Fruit fly (Drosophila melanogaster) whole organism, embryonic: Measurements from ENCODE around the gene CG7695.

ENCODE experiments used
- Antp ChIP-seq: fragments of 200-800 bp; sonication (Bioruptor generic); optimal IDR thresholded peaks from 3 replicates; lab custom pipeline; 2016; ENCODE audit warnings: missing biosample characterization, missing genetic modification characterization
- CG10462 ChIP-seq: fragments of 200-800 bp; sonication (Bioruptor generic); optimal IDR thresholded peaks from 2 replicates; lab custom pipeline; 2016; ENCODE audit warnings: missing biosample characterization, missing genetic modification characterization
- CG11085 ChIP-seq: fragments of 200-800 bp; sonication (Bioruptor generic); IDR thresholded peaks from 2 replicates; pipeline ENCODE4 v1.3.6; 2022; ENCODE audit warnings: missing biosample characterization, missing genetic modification characterization
- CG11456 ChIP-seq: fragments of 200-800 bp; sonication (Bioruptor generic); IDR thresholded peaks from 3 replicates; pipeline ENCODE4 v1.3.6; 2022; ENCODE audit warnings: missing biosample characterization, missing genetic modification characterization
- CG12104 ChIP-seq: fragments of 200-800 bp; sonication (Bioruptor generic); optimal IDR thresholded peaks from 3 replicates; lab custom pipeline; 2016; ENCODE audit warnings: missing biosample characterization, missing genetic modification characterization
- CG15514 ChIP-seq: fragments of 200-800 bp; sonication (Bioruptor generic); optimal IDR thresholded peaks from 3 replicates; lab custom pipeline; 2017; ENCODE audit warnings: missing biosample characterization, missing genetic modification characterization, mild to moderate bottlenecking, moderate library complexity, missing genetic modification reagents
- CG16779 ChIP-seq: fragments of 200-800 bp; sonication (Bioruptor generic); IDR thresholded peaks from 2 replicates; pipeline ENCODE4 v1.3.6; 2022; ENCODE audit warnings: missing biosample characterization, missing genetic modification characterization
- CG17568 ChIP-seq: fragments of 200-800 bp; sonication (Bioruptor generic); optimal IDR thresholded peaks from 2 replicates; lab custom pipeline; 2018; ENCODE audit warnings: missing biosample characterization, mild to moderate bottlenecking, missing genetic modification characterization, moderate library complexity
- CG1792 ChIP-seq: fragments of 200-800 bp; sonication (Bioruptor generic); optimal IDR thresholded peaks from 2 replicates; lab custom pipeline; 2016; ENCODE audit warnings: missing biosample characterization, missing genetic modification characterization
- CG2120 ChIP-seq: fragments of 200-800 bp; sonication (Bioruptor generic); optimal IDR thresholded peaks from 3 replicates; lab custom pipeline; 2016; ENCODE audit warnings: missing biosample characterization, missing genetic modification characterization
- CG31388 ChIP-seq: fragments of 200-800 bp; sonication (Bioruptor generic); optimal IDR thresholded peaks from 2 replicates; lab custom pipeline; 2016; ENCODE audit warnings: missing biosample characterization, missing genetic modification characterization
- CG31441 ChIP-seq: fragments of 200-800 bp; sonication (Bioruptor generic); IDR thresholded peaks from 2 replicates; pipeline ENCODE4 v1.3.6; 2022; ENCODE audit warnings: missing biosample characterization, missing genetic modification characterization
- CG34422 ChIP-seq: fragments of 200-800 bp; sonication (Bioruptor generic); IDR thresholded peaks from 3 replicates; pipeline ENCODE4 v1.3.6; 2022; ENCODE audit warnings: missing biosample characterization, missing genetic modification characterization
- CG4424 ChIP-seq: fragments of 200-800 bp; sonication (Bioruptor generic); optimal IDR thresholded peaks from 3 replicates; lab custom pipeline; 2016; ENCODE audit warnings: missing biosample characterization, missing genetic modification characterization
- CG4854 ChIP-seq: fragments of 200-800 bp; sonication (Bioruptor generic); optimal IDR thresholded peaks from 2 replicates; lab custom pipeline; 2016; ENCODE audit warnings: missing biosample characterization, missing genetic modification characterization, inconsistent platforms
- CG7357 ChIP-seq: fragments of 200-800 bp; sonication (Bioruptor generic); IDR thresholded peaks from 3 replicates; pipeline ENCODE4 v1.3.6; 2022; ENCODE audit warnings: missing biosample characterization, missing genetic modification characterization
- CG9437 ChIP-seq: fragments of 200-800 bp; sonication (Bioruptor generic); optimal IDR thresholded peaks from 2 replicates; lab custom pipeline; 2018; ENCODE audit warnings: missing biosample characterization, mild to moderate bottlenecking, missing genetic modification characterization
- CG9727 ChIP-seq: fragments of 200-800 bp; sonication (Bioruptor generic); optimal IDR thresholded peaks from 3 replicates; lab custom pipeline; 2017; ENCODE audit warnings: missing biosample characterization, mild to moderate bottlenecking, missing genetic modification characterization
- Chrac-16 ChIP-seq: fragments of 200-800 bp; sonication (Bioruptor generic); optimal IDR thresholded peaks from 3 replicates; lab custom pipeline; 2016; ENCODE audit warnings: missing biosample characterization, missing genetic modification characterization
- Elba2 ChIP-seq: fragments of 200-800 bp; sonication (Bioruptor generic); optimal IDR thresholded peaks from 3 replicates; lab custom pipeline; 2016; ENCODE audit warnings: missing biosample characterization, missing genetic modification characterization
- GATAe ChIP-seq: fragments of 200-800 bp; sonication (Bioruptor generic); conservative IDR thresholded peaks from 2 replicates; pipeline ENCODE4 v1.3.6; 2022; ENCODE audit warnings: missing biosample characterization, missing genetic modification characterization
- HLH54F ChIP-seq: fragments of 200-800 bp; sonication (Bioruptor generic); optimal IDR thresholded peaks from 3 replicates; lab custom pipeline; 2016; ENCODE audit warnings: missing biosample characterization, missing genetic modification characterization
- Mad ChIP-seq: fragments of 200-800 bp; sonication (Bioruptor generic); optimal IDR thresholded peaks from 2 replicates; lab custom pipeline; 2016; ENCODE audit warnings: missing biosample characterization, missing genetic modification characterization
- NK7.1 ChIP-seq: fragments of 200-800 bp; sonication (Bioruptor generic); optimal IDR thresholded peaks from 3 replicates; lab custom pipeline; 2016; ENCODE audit warnings: missing biosample characterization, missing genetic modification characterization
- Opbp ChIP-seq: fragments of 200-800 bp; sonication (Bioruptor generic); IDR thresholded peaks from 3 replicates; pipeline ENCODE4 v1.3.6; 2022; ENCODE audit warnings: missing biosample characterization, missing genetic modification characterization; ENCODE audit not compliant: partially characterized antibody
- Ssrp ChIP-seq: fragments of 200-800 bp; sonication (Bioruptor generic); optimal IDR thresholded peaks from 2 replicates; lab custom pipeline; 2018; ENCODE audit warnings: missing biosample characterization, mild to moderate bottlenecking, missing genetic modification characterization, moderate library complexity
- Usf ChIP-seq: fragments of 200-800 bp; sonication (Bioruptor generic); optimal IDR thresholded peaks from 2 replicates; lab custom pipeline; 2017; ENCODE audit warnings: missing genotype, missing biosample characterization, missing genetic modification characterization
- Xbp1 ChIP-seq: fragments of 200-800 bp; sonication (Bioruptor generic); optimal IDR thresholded peaks from 3 replicates; lab custom pipeline; 2016; ENCODE audit warnings: missing biosample characterization, mild to moderate bottlenecking, missing genetic modification characterization
- bowl ChIP-seq: fragments of 200-800 bp; sonication (Bioruptor generic); IDR thresholded peaks from 2 replicates; pipeline ENCODE4 v1.3.6; 2022; ENCODE audit warnings: missing biosample characterization, missing genetic modification characterization
- btn ChIP-seq: fragments of 200-800 bp; sonication (Bioruptor generic); optimal IDR thresholded peaks from 2 replicates; lab custom pipeline; 2016; ENCODE audit warnings: missing biosample characterization, missing genetic modification characterization
- crp ChIP-seq, 2 experiments: fragments of 200-800 bp; sonication (Bioruptor generic); optimal IDR thresholded peaks; 2 replicates in 1 of 2; 3 replicates in 1 of 2; lab custom pipeline; 2017; ENCODE audit warnings: missing biosample characterization in 2 of 2, missing genetic modification characterization in 2 of 2, mild to moderate bottlenecking in 1 of 2, moderate library complexity in 1 of 2
- ind ChIP-seq: fragments of 200-800 bp; sonication (Bioruptor generic); optimal IDR thresholded peaks from 3 replicates; lab custom pipeline; 2016; ENCODE audit warnings: missing biosample characterization, missing genetic modification characterization
- mirr ChIP-seq: fragments of 200-800 bp; sonication (Bioruptor generic); optimal IDR thresholded peaks from 3 replicates; lab custom pipeline; 2018; ENCODE audit warnings: missing biosample characterization, mild to moderate bottlenecking, missing genetic modification characterization
- nerfin-2 ChIP-seq: fragments of 200-800 bp; sonication (Bioruptor generic); IDR thresholded peaks from 2 replicates; pipeline ENCODE4 v1.3.6; 2022; ENCODE audit warnings: missing biosample characterization, missing genetic modification characterization; ENCODE audit not compliant: partially characterized antibody
- nmo ChIP-seq: fragments of 200-800 bp; sonication (Bioruptor generic); optimal IDR thresholded peaks from 2 replicates; lab custom pipeline; 2018; ENCODE audit warnings: missing biosample characterization, mild to moderate bottlenecking, missing genetic modification characterization, moderate library complexity
- org-1 ChIP-seq: fragments of 200-800 bp; sonication (Bioruptor generic); optimal IDR thresholded peaks from 2 replicates; lab custom pipeline; 2017; ENCODE audit warnings: missing biosample characterization, missing genetic modification characterization
- pros ChIP-seq: fragments of 200-800 bp; sonication (Bioruptor generic); optimal IDR thresholded peaks from 3 replicates; lab custom pipeline; 2019; ENCODE audit warnings: missing biosample characterization, mild to moderate bottlenecking, missing genetic modification characterization, moderate library complexity
- schlank ChIP-seq: fragments of 200-800 bp; sonication (Bioruptor generic); optimal IDR thresholded peaks from 2 replicates; lab custom pipeline; 2018; ENCODE audit warnings: missing biosample characterization, mild to moderate bottlenecking, missing genetic modification characterization
- sim ChIP-seq: fragments of 200-800 bp; sonication (Bioruptor generic); IDR thresholded peaks from 2 replicates; pipeline ENCODE4 v1.3.6; 2022; ENCODE audit warnings: missing biosample characterization, missing genetic modification characterization
- so ChIP-seq: fragments of 200-800 bp; sonication (Bioruptor generic); IDR thresholded peaks from 3 replicates; pipeline ENCODE4 v1.3.6; 2022; ENCODE audit warnings: missing biosample characterization, missing genetic modification characterization
- ssp ChIP-seq: fragments of 200-800 bp; sonication (Bioruptor generic); IDR thresholded peaks from 2 replicates; pipeline ENCODE4 v1.3.6; 2022; ENCODE audit warnings: missing biosample characterization, missing genetic modification characterization
- sug ChIP-seq: fragments of 200-800 bp; optimal IDR thresholded peaks from 2 replicates; lab custom pipeline; 2019; ENCODE audit warnings: missing biosample characterization, mild to moderate bottlenecking, missing genetic modification characterization, moderate library complexity
- tll ChIP-seq, 2 experiments: fragments of 200-800 bp in 1 of 2; fragments of >200 bp in 1 of 2; sonication (Bioruptor generic) in 1 of 2; optimal IDR thresholded peaks; 2 replicates each; lab custom pipeline; 2017 to 2019; ENCODE audit warnings: missing biosample characterization in 2 of 2, missing genetic modification characterization in 2 of 2, mild to moderate bottlenecking in 1 of 2, moderate library complexity in 1 of 2
- ttk ChIP-seq: fragments of 200-800 bp; sonication (Bioruptor generic); IDR thresholded peaks from 2 replicates; pipeline ENCODE4 v2.1.2; 2022; ENCODE audit warnings: missing biosample characterization, missing genetic modification characterization
- twi ChIP-seq: fragments of 200-800 bp; optimal IDR thresholded peaks from 2 replicates; lab custom pipeline; 2019; ENCODE audit warnings: missing biosample characterization, mild to moderate bottlenecking, missing genetic modification characterization, moderate library complexity
- vvl ChIP-seq: fragments of 200-800 bp; sonication (Bioruptor generic); IDR thresholded peaks from 2 replicates; pipeline ENCODE4 v1.3.6; 2022; ENCODE audit warnings: missing biosample characterization, missing genetic modification characterization
- wdn ChIP-seq: fragments of 200-800 bp; sonication (Bioruptor generic); IDR thresholded peaks from 2 replicates; pipeline ENCODE4 v1.3.6; 2022; ENCODE audit warnings: missing biosample characterization, missing genetic modification characterization
- yki ChIP-seq: fragments of >200 bp; optimal IDR thresholded peaks from 3 replicates; lab custom pipeline; 2018
- zen ChIP-seq: fragments of 200-800 bp; sonication (Bioruptor generic); optimal IDR thresholded peaks from 3 replicates; lab custom pipeline; 2018; ENCODE audit warnings: missing biosample characterization, mild to moderate bottlenecking, missing genetic modification characterization, moderate library complexity
- zen2 ChIP-seq: fragments of 200-800 bp; sonication (Bioruptor generic); IDR thresholded peaks from 3 replicates; pipeline ENCODE4 v1.3.6; 2022; ENCODE audit warnings: missing biosample characterization, missing genetic modification characterization; ENCODE audit not compliant: partially characterized antibody

Gene CG7695

DNA sequence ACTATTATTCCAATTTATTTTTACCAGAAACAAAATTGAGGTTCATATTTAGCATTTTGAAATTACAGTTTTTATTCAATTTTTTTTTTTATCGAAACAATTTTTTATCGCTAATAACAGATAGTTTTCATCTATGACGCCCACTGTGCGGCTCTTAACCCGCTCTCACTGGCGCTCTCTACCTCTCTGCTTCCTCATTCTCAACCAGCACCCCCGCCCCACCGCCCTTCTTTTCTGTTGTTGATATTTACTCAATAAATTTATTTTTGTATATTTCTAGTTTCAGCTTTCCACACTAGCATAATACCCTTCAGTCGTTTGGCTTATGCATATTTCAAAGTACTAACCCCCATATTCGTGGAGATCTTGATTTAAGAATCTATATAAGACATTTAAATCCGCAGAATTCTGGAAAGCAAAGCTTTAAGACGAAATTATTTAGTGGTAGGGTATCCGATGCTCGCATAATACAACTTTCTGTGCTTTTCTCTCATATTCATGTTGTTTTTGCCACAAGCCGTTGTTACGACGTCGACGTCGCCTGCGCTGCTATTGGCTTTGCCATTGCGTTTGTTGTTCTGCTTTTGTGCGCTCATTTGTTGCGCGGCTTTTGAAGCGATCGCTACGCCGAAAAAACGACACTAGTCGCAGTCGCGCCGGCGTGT, 33.3 kb downstream of the CG7695 start (continued):
- TF ChIP-seq tll (GFP tag; optimal IDR thresholded peaks at IDR 0.05; lab: Kevin White, UChicago), result no peak
- TF ChIP-seq Usf (GFP tag; lab: Kevin White, UChicago), result peak; percentile 90
- TF ChIP-seq so (GFP tag; lab: Robert Waterston, UW), result peak; percentile 95
- peak; percentile 96 for TF ChIP-seq Mad
- peak; percentile 97 for TF ChIP-seq Xbp1
- peak; percentile 93 for TF ChIP-seq CG9437 (GFP tag; lab: Kevin White, UChicago)
- peak; percentile 80 for TF ChIP-seq CG16779 (GFP tag; lab: Robert Waterston, UW)
- peak; percentile 96 for TF ChIP-seq Antp (GFP tag; lab: Kevin White, UChicago)
- TF ChIP-seq sug, result peak; percentile 96
- peak; percentile 97 for TF ChIP-seq CG4424 (GFP tag; lab: Kevin White, UChicago)
- peak; percentile 89 for TF ChIP-seq btn (GFP tag; lab: Kevin White, UChicago)
- TF ChIP-seq ttk (GFP tag; lab: Robert Waterston, UW), result peak; percentile 95
- peak; percentile 92 for TF ChIP-seq mirr (GFP tag; lab: Kevin White, UChicago)
- TF ChIP-seq Elba2 (GFP tag; lab: Kevin White, UChicago), result no peak
- peak; percentile 95 for TF ChIP-seq ind (GFP tag; lab: Kevin White, UChicago)
- TF ChIP-seq ssp (GFP tag; lab: Robert Waterston, UW), result peak; percentile 90
- peak; percentile 97 for TF ChIP-seq CG34422 (GFP tag; lab: Robert Waterston, UW)
- peak; percentile 98 for TF ChIP-seq vvl (GFP tag; lab: Robert Waterston, UW)
- TF ChIP-seq Ssrp (tag; lab: Kevin White, UChicago), result peak; percentile 95
- TF ChIP-seq Chrac-16 (GFP tag; lab: Kevin White, UChicago), result peak; percentile 96
- TF ChIP-seq nerfin-2 (GFP tag; lab: Robert Waterston, UW), result no peak
- peak; percentile 97 for TF ChIP-seq HLH54F (GFP tag; lab: Kevin White, UChicago)
- TF ChIP-seq CG1792 (GFP tag; lab: Kevin White, UChicago), result peak; percentile 96
- peak; percentile 98 for TF ChIP-seq CG2120 (GFP tag; lab: Kevin White, UChicago)
- TF ChIP-seq yki (lab: Kevin White, UChicago), result no peak
- peak; percentile 95 for TF ChIP-seq NK7.1
- TF ChIP-seq Opbp (GFP tag; lab: Robert Waterston, UW), result peak; percentile 58; the same call in 1 of the 3 replicates
- TF ChIP-seq CG9727, result peak; percentile 98
- TF ChIP-seq sim (GFP tag; lab: Robert Waterston, UW), result peak; percentile 84
- peak; percentile 89 for TF ChIP-seq CG15514
- TF ChIP-seq schlank (tag; lab: Kevin White, UChicago), result peak; percentile 87
- peak; percentile 97 for TF ChIP-seq org-1 (GFP tag; lab: Kevin White, UChicago)
- peak; percentile 95 for TF ChIP-seq CG17568 (GFP tag; lab: Kevin White, UChicago)
- peak; percentile 91 for TF ChIP-seq CG11085 (GFP tag; lab: Robert Waterston, UW)
- TF ChIP-seq CG31441 (GFP tag; lab: Robert Waterston, UW), result peak; percentile 95
- TF ChIP-seq zen, result peak; percentile 90
- peak; percentile 69 for TF ChIP-seq pros
- peak; percentile 25 to 73 for TF ChIP-seq crp (GFP tag; optimal IDR thresholded peaks at IDR 0.05; lab: Kevin White, UChicago)
- peak; percentile 96 for TF ChIP-seq CG11456 (GFP tag; lab: Robert Waterston, UW)
- peak; percentile 90 for TF ChIP-seq CG7357 (GFP tag; lab: Robert Waterston, UW)
- TF ChIP-seq CG31388 (GFP tag; lab: Kevin White, UChicago), result peak; percentile 91
- TF ChIP-seq twi (tag; lab: Kevin White, UChicago), result peak; percentile 94
- peak; percentile 89 for TF ChIP-seq wdn (GFP tag; lab: Robert Waterston, UW)
- peak; percentile 98 for TF ChIP-seq CG4854 (GFP tag; lab: Kevin White, UChicago)
- TF ChIP-seq CG12104 (GFP tag; lab: Kevin White, UChicago), result peak; percentile 98
- TF ChIP-seq bowl (GFP tag; lab: Robert Waterston, UW), result peak; percentile 86
- peak; percentile 98 for TF ChIP-seq nmo (GFP tag; lab: Kevin White, UChicago)
- no peak for TF ChIP-seq zen2 (GFP tag; lab: Robert Waterston, UW)
- peak; percentile 84 for TF ChIP-seq GATAe (GFP tag; lab: Robert Waterston, UW)
- TF ChIP-seq CG10462 (GFP tag; lab: Kevin White, UChicago), result peak; percentile 91
